Worm (Caenorhabditis elegans): ENCODE results near the gene srsx-34.

DNA sequence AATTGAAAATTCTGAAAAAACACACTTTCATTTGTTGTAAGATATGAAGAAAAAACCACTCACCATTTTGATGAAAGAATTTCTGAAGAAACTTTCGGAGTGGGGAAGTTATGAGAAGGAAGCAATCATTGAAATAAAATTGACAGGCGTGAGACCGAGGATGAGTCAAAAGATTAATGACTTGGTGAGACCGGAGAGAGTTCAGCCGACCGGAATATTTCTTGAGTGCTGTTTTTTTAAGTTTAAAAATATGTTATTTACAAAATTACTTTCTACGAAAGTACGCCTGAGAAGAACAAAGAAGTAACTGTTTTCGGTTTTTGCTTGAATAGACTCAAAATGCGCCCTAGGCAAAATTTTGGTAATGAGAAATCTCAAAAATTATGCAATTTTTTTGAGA lies 20.5 kb downstream of the srsx-34 start, which contains the start of gene C25E10.10:
- TF ChIP-seq unc-62 (GFP tag; optimal IDR thresholded peaks at IDR 0.05) = no peak
- no peak for TF ChIP-seq ceh-82 (tag; optimal IDR thresholded peaks at IDR 0.05)
- TF ChIP-seq lin-39 (tag; optimal IDR thresholded peaks at IDR 0.05) = no peak
- no peak for TF ChIP-seq nhr-11 (tag; optimal IDR thresholded peaks at IDR 0.05)
- no peak for TF ChIP-seq nhr-12 (tag; optimal IDR thresholded peaks at IDR 0.05)
- no peak for TF ChIP-seq mdl-1 (tag; optimal IDR thresholded peaks at IDR 0.05)
- no peak for TF ChIP-seq zag-1 (tag; optimal IDR thresholded peaks at IDR 0.05)
- TF ChIP-seq ama-1 (optimal IDR thresholded peaks at IDR 0.05) = no peak
- no peak for TF ChIP-seq elt-3 (tag; optimal IDR thresholded peaks at IDR 0.05)
- no peak for TF ChIP-seq skn-1 (tag; optimal IDR thresholded peaks at IDR 0.05)
